Worm (Caenorhabditis elegans): ENCODE data around the gene spig-4.

The spig-4 gene

ce11 chrV:14347234-14347826 lies 40.7 kb upstream of the spig-4 start, which contains the start of gene cept-2:
Gene cept-2 (plus strand): TSS chrV:14347766.
- TF ChIP-seq hmg-4 (GFP tag; optimal IDR thresholded peaks at IDR 0.05) (no peak), F13C5.2 (tag; optimal IDR thresholded peaks at IDR 0.05) (peak; percentile 75), B0310.2 (tag; optimal IDR thresholded peaks at IDR 0.05) (no peak), ceh-36 (tag; optimal IDR thresholded peaks at IDR 0.05) (no peak), ets-7 (tag; optimal IDR thresholded peaks at IDR 0.05) (peak; percentile 28), tra-4 (tag; optimal IDR thresholded peaks at IDR 0.05) (no peak), hnd-1 (tag; optimal IDR thresholded peaks at IDR 0.05) (no peak), flt-1 (GFP tag; IDR thresholded peaks at IDR 0.05) (no peak), hmbx-1 (tag; optimal IDR thresholded peaks at IDR 0.05) (no peak), ama-1 (optimal IDR thresholded peaks at IDR 0.05) (no peak), tbx-11 (GFP tag; IDR thresholded peaks at IDR 0.05) (no peak), tbx-37 (GFP tag; conservative IDR thresholded peaks at IDR 0.05) (peak; percentile 19; the same call in 1 of the 2 replicates), scrt-1 (GFP tag; IDR thresholded peaks at IDR 0.05) (no peak), ceh-13 (GFP tag; optimal IDR thresholded peaks at IDR 0.05) (no peak), aly-1 (tag; optimal IDR thresholded peaks at IDR 0.05) (no peak)

- TF ChIP-seq hnd-1 (tag; optimal IDR thresholded peaks at IDR 0.05) (no peak), flt-1 (GFP tag; IDR thresholded peaks at IDR 0.05) (no peak), tbx-11 (GFP tag; IDR thresholded peaks at IDR 0.05) (no peak), F13C5.2 (tag; optimal IDR thresholded peaks at IDR 0.05) (no peak), hmbx-1 (tag; optimal IDR thresholded peaks at IDR 0.05) (no peak), aly-1 (tag; optimal IDR thresholded peaks at IDR 0.05) (no peak)
Observed at ce11 chrV:14341672-14342071, 35.0 kb upstream of the spig-4 start, which contains the start of gene F47B8.10. Gene F47B8.10 (plus strand): TSS chrV:14341972.

- TF ChIP-seq tbx-37 (GFP tag; conservative IDR thresholded peaks at IDR 0.05) (no peak), aly-1 (tag; optimal IDR thresholded peaks at IDR 0.05) (no peak), pes-1 (GFP tag; IDR thresholded peaks at IDR 0.05) (no peak), ceh-36 (tag; optimal IDR thresholded peaks at IDR 0.05) (no peak), hnd-1 (tag; optimal IDR thresholded peaks at IDR 0.05) (no peak), flt-1 (GFP tag; IDR thresholded peaks at IDR 0.05) (no peak), hmbx-1 (tag; optimal IDR thresholded peaks at IDR 0.05) (no peak), tbx-11 (GFP tag; IDR thresholded peaks at IDR 0.05) (no peak), ama-1 (optimal IDR thresholded peaks at IDR 0.05) (no peak)
Observed at ce11 chrV:14336655-14337054, 30.0 kb upstream of the spig-4 start, which contains the start of gene srm-6. Gene srm-6 (plus strand): TSS chrV:14336955.

ce11 chrV:14334901-14335300 lies 28.2 kb upstream of the spig-4 start, which contains the start of gene srm-5:
Gene srm-5 (plus strand): TSS chrV:14335201.
- no peak for TF ChIP-seq hnd-1 (tag; optimal IDR thresholded peaks at IDR 0.05)

ce11 chrV:14333116-14333515 lies 26.4 kb upstream of the spig-4 start, which contains the start of gene srm-4:
Gene srm-4 (plus strand): TSS chrV:14333416.
- TF ChIP-seq hmbx-1 (tag; optimal IDR thresholded peaks at IDR 0.05) (no peak), flt-1 (GFP tag; IDR thresholded peaks at IDR 0.05) (no peak), sea-1 (GFP tag; conservative IDR thresholded peaks at IDR 0.05) (no peak), pes-1 (GFP tag; IDR thresholded peaks at IDR 0.05) (no peak), ama-1 (optimal IDR thresholded peaks at IDR 0.05) (no peak), tra-4 (tag; optimal IDR thresholded peaks at IDR 0.05) (no peak), aly-1 (tag; optimal IDR thresholded peaks at IDR 0.05) (no peak), hnd-1 (tag; optimal IDR thresholded peaks at IDR 0.05) (no peak), ceh-36 (tag; optimal IDR thresholded peaks at IDR 0.05) (no peak), ceh-13 (GFP tag; optimal IDR thresholded peaks at IDR 0.05) (no peak), F13C5.2 (tag; optimal IDR thresholded peaks at IDR 0.05) (no peak), hmg-4 (GFP tag; optimal IDR thresholded peaks at IDR 0.05) (no peak), tbx-37 (GFP tag; conservative IDR thresholded peaks at IDR 0.05) (no peak), scrt-1 (GFP tag; IDR thresholded peaks at IDR 0.05) (no peak), B0310.2 (tag; optimal IDR thresholded peaks at IDR 0.05) (no peak), tbx-11 (GFP tag; IDR thresholded peaks at IDR 0.05) (no peak), ets-7 (tag; optimal IDR thresholded peaks at IDR 0.05) (no peak)

- no peak for TF ChIP-seq F13C5.2 (tag; optimal IDR thresholded peaks at IDR 0.05)
- no peak for TF ChIP-seq ama-1 (optimal IDR thresholded peaks at IDR 0.05)
- no peak for TF ChIP-seq scrt-1 (GFP tag; IDR thresholded peaks at IDR 0.05)
- TF ChIP-seq ets-7 (tag; optimal IDR thresholded peaks at IDR 0.05): no peak
- no peak for TF ChIP-seq hnd-1 (tag; optimal IDR thresholded peaks at IDR 0.05)
Observed at ce11 chrV:14331477-14331876, 24.8 kb upstream of the spig-4 start, which contains the start of gene F47B8.8. Gene F47B8.8 (plus strand): TSS chrV:14331733.

DNA sequence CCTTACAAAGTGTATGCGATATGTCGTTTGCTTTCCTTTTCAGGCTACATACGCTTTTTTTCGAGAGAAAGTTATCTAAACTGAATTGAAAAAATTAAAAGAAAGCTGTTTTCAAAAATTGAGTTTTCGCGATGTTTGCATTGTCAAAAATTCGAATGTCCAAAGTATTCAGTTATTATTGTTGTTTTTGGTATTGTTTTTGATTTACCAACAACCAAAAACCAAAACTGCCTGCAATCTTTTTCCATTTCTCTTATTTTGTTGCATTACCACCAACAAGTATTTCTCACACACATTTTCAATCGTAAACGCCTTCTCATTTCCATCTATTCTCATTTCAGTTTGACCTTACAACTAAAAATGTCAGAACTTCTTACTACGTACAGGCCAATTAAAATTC lies 22.1 kb upstream of the spig-4 start, which contains the start of gene pepm-1:
Gene pepm-1 (plus strand): TSS at position 301 of the 400 bp plus-strand sequence.
- TF ChIP-seq hmg-4 (GFP tag; optimal IDR thresholded peaks at IDR 0.05): no peak
- no peak for TF ChIP-seq scrt-1 (GFP tag; IDR thresholded peaks at IDR 0.05)
- no peak for TF ChIP-seq B0310.2 (tag; optimal IDR thresholded peaks at IDR 0.05)
- no peak for TF ChIP-seq hnd-1 (tag; optimal IDR thresholded peaks at IDR 0.05)
- TF ChIP-seq ama-1 (optimal IDR thresholded peaks at IDR 0.05): no peak
- no peak for TF ChIP-seq tra-4 (tag; optimal IDR thresholded peaks at IDR 0.05)
- TF ChIP-seq tbx-11 (GFP tag; IDR thresholded peaks at IDR 0.05): no peak
- TF ChIP-seq F13C5.2 (tag; optimal IDR thresholded peaks at IDR 0.05): no peak

DNA sequence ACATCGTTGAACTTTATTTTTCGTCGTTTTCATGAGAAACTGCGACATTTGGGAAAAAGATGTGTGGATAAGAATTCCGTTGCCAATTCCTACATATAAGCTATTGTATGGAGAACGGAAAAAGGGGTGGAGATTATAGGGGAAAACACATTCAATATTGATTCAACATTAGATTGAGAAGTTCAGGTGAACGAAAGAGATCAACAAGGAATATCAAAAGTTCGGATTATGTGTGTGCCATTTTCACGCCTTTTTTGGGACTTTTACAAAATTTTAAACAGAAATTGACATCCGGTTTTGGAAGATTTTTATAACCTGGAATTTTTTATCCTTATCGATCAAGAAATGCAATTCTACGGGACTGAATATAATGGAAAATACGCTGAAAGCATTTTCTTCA lies 21.1 kb upstream of the spig-4 start, which contains the start of gene F47B8.5:
Gene F47B8.5 (minus strand): TSS at position 101 of the 400 bp plus-strand sequence.
- TF ChIP-seq F13C5.2 (tag; optimal IDR thresholded peaks at IDR 0.05) (no peak), hmbx-1 (tag; optimal IDR thresholded peaks at IDR 0.05) (no peak), ama-1 (optimal IDR thresholded peaks at IDR 0.05) (no peak), pes-1 (GFP tag; IDR thresholded peaks at IDR 0.05) (no peak), scrt-1 (GFP tag; IDR thresholded peaks at IDR 0.05) (no peak), tbx-37 (GFP tag; conservative IDR thresholded peaks at IDR 0.05) (no peak), hmg-4 (GFP tag; optimal IDR thresholded peaks at IDR 0.05) (no peak), tra-4 (tag; optimal IDR thresholded peaks at IDR 0.05) (no peak), aly-1 (tag; optimal IDR thresholded peaks at IDR 0.05) (no peak), flt-1 (GFP tag; IDR thresholded peaks at IDR 0.05) (no peak), ceh-36 (tag; optimal IDR thresholded peaks at IDR 0.05) (no peak), ets-7 (tag; optimal IDR thresholded peaks at IDR 0.05) (no peak), sea-1 (GFP tag; conservative IDR thresholded peaks at IDR 0.05) (no peak), ceh-13 (GFP tag; optimal IDR thresholded peaks at IDR 0.05) (no peak)

Data from whole organism, early embryonic.